Fruit fly (Drosophila melanogaster): Measurements from ENCODE around the gene mthl15.

mthl15 gene

dm6 chr2L:10260750-10261493 lies 22.8 kb upstream of the mthl15 start, which contains the start of gene Pten (continued):
- TF ChIP-seq dysf (GFP tag; IDR thresholded peaks at IDR 0.05) (no peak; the same call in 2 of the 3 replicates), tna (GFP tag; IDR thresholded peaks at IDR 0.05; ENCODE audit: partially characterized antibody) (peak; percentile 88), Atf6 (GFP tag; IDR thresholded peaks at IDR 0.05) (peak; percentile 70), cg (GFP tag; optimal IDR thresholded peaks at IDR 0.05) (peak; percentile 56), CG8089 (GFP tag; optimal IDR thresholded peaks at IDR 0.05) (peak; percentile 10), Scr (GFP tag; IDR thresholded peaks at IDR 0.05; ENCODE audit: partially characterized antibody) (peak; percentile 89), Xrp1 (GFP tag; IDR thresholded peaks at IDR 0.05) (peak; percentile 73), mld (GFP tag; IDR thresholded peaks at IDR 0.05; ENCODE audit: partially characterized antibody) (peak; percentile 80; the same call in 2 of the 3 replicates), Xbp1 (GFP tag; optimal IDR thresholded peaks at IDR 0.05) (peak; percentile 56), CG17359 (tag; optimal IDR thresholded peaks at IDR 0.05) (peak; percentile 80), Doc3 (GFP tag; IDR thresholded peaks at IDR 0.05; ENCODE audit: partially characterized antibody) (peak; percentile 66; the same call in 2 of the 3 replicates), NfI (GFP tag; optimal IDR thresholded peaks at IDR 0.05) (peak; percentile 64), CG7786 (GFP tag; optimal IDR thresholded peaks at IDR 0.05) (peak; percentile 48), CG8388 (GFP tag; optimal IDR thresholded peaks at IDR 0.05) (peak; percentile 66), Hmr (GFP tag; optimal IDR thresholded peaks at IDR 0.05) (no peak), CkIIα-i1 (GFP tag; IDR thresholded peaks at IDR 0.05) (no peak), CG2129 (GFP tag; IDR thresholded peaks at IDR 0.05; ENCODE audit: partially characterized antibody) (peak; percentile 73), slp2 (GFP tag; optimal IDR thresholded peaks at IDR 0.05) (peak; percentile 66), CG4820 (GFP tag; optimal IDR thresholded peaks at IDR 0.05) (peak; percentile 76), Nf-YC (tag; optimal IDR thresholded peaks at IDR 0.05) (peak; percentile 54), Fer3 (tag; optimal IDR thresholded peaks at IDR 0.05) (peak; percentile 61), Dp (GFP tag; optimal IDR thresholded peaks at IDR 0.05) (peak; percentile 28), CG30403 (GFP tag; optimal IDR thresholded peaks at IDR 0.05) (peak; percentile 79), CG11398 (GFP tag; optimal IDR thresholded peaks at IDR 0.05) (peak; percentile 49), CG6254 (GFP tag; optimal IDR thresholded peaks at IDR 0.05) (peak; percentile 100), BtbVII (GFP tag; optimal IDR thresholded peaks at IDR 0.05) (peak; percentile 38), kah (GFP tag; optimal IDR thresholded peaks at IDR 0.05) (peak; percentile 83), ato (GFP tag; IDR thresholded peaks at IDR 0.05; ENCODE audit: partially characterized antibody) (peak; percentile 87), CG6689 (GFP tag; IDR thresholded peaks at IDR 0.05) (peak; percentile 75), fd3F (GFP tag; optimal IDR thresholded peaks at IDR 0.05) (peak; percentile 42), Myb (GFP tag; optimal IDR thresholded peaks at IDR 0.05) (peak; percentile 36), CG12659 (GFP tag; optimal IDR thresholded peaks at IDR 0.05) (peak; percentile 82), CG6854 (GFP tag; optimal IDR thresholded peaks at IDR 0.05) (peak; percentile 5), Taf1 (GFP tag; IDR thresholded peaks at IDR 0.05) (0 out of 2 replicates have a peak, but pooled peaks have one; percentile 18), z (GFP tag; IDR thresholded peaks at IDR 0.05) (no peak), cad (GFP tag; optimal IDR thresholded peaks at IDR 0.05) (peak; percentile 74), CG17328 (GFP tag; IDR thresholded peaks at IDR 0.05) (peak; percentile 44; the same call in 1 of the 2 replicates), Ada2b (GFP tag; IDR thresholded peaks at IDR 0.05) (peak; percentile 57), Dbx (GFP tag; IDR thresholded peaks at IDR 0.05) (peak; percentile 76; the same call in 2 of the 3 replicates), CG30020 (tag; optimal IDR thresholded peaks at IDR 0.05) (peak; percentile 98), CG18011 (GFP tag; optimal IDR thresholded peaks at IDR 0.05) (no peak), CG4424 (GFP tag; optimal IDR thresholded peaks at IDR 0.05) (peak; percentile 82), CG42726 (GFP tag; IDR thresholded peaks at IDR 0.05; ENCODE audit: partially characterized antibody) (peak; percentile 82; the same call in 1 of the 2 replicates), CG12942 (GFP tag; optimal IDR thresholded peaks at IDR 0.05) (peak; percentile 38), Optix (GFP tag; IDR thresholded peaks at IDR 0.05) (no peak), amos (GFP tag; IDR thresholded peaks at IDR 0.05; ENCODE audit: partially characterized antibody) (peak; percentile 90; the same call in 1 of the 2 replicates), Camta (GFP tag; optimal IDR thresholded peaks at IDR 0.05) (peak; percentile 78), Bgb (GFP tag; IDR thresholded peaks at IDR 0.05; ENCODE audit: partially characterized antibody) (peak; percentile 91)

Measured in whole organism, embryonic.